Fruit fly (Drosophila melanogaster) whole organism, embryonic: ENCODE data around the gene CG43116.

Source experiments
- CG4730 ChIP-seq: fragments of 200-800 bp; sonication (Bioruptor generic); IDR thresholded peaks from 2 replicates; pipeline ENCODE4 v1.3.6; 2022; ENCODE audit warnings: missing biosample characterization, missing genetic modification characterization
- CG9437 ChIP-seq: fragments of 200-800 bp; sonication (Bioruptor generic); optimal IDR thresholded peaks from 2 replicates; lab custom pipeline; 2018; ENCODE audit warnings: missing biosample characterization, mild to moderate bottlenecking, missing genetic modification characterization

DNA sequence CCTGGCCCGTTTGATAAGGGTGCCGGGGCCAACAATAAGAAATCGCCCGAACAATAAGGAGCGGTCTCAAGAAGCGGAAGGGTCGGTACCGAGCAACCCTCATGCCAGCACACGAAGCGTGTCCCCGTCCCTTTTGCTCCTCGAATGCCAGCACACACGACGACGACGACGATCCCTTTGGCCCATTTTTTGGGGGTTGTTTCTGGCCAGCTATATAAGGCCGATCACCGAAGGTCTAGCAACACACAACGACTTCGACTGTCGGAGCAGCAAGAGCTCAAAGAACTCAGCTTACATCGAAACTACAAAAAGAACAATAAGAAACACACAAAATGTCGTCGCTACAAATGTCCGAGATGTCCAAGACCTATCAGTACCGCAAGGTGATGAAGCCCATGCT is 2.8 kb upstream of the CG43116 start:
- TF ChIP-seq CG4730 (GFP tag; lab: Robert Waterston, UW) (no peak), CG9437 (no peak)
